Worm (Caenorhabditis elegans) whole organism, mixed stage, embryonic: Measurements from ENCODE around the gene mec-2.

Experiments used
- M03D4.4 ChIP-seq: sonication (generic microtip); optimal IDR thresholded peaks from 2 replicates; lab custom pipeline; 2017; ENCODE audit warnings: mild to moderate bottlenecking, missing genetic modification characterization, missing compliant biosample characterization
- bed-3 ChIP-seq: fragments of 200-800 bp; sonication (Bioruptor generic); optimal IDR thresholded peaks from 3 replicates; lab custom pipeline; 2018; ENCODE audit warnings: mild to moderate bottlenecking, missing genetic modification characterization, moderate library complexity, missing compliant biosample characterization
- blmp-1 ChIP-seq: fragments of 150-350 bp; optimal IDR thresholded peaks from 2 replicates; lab custom pipeline; 2014; ENCODE audit warnings: missing biosample characterization, missing genetic modification characterization
- ceh-39 ChIP-seq: fragments of 150-350 bp; optimal IDR thresholded peaks from 2 replicates; lab custom pipeline; 2014; ENCODE audit warnings: missing biosample characterization, missing genetic modification characterization
- ceh-43 ChIP-seq: fragments of 200-800 bp; sonication (Bioruptor generic); optimal IDR thresholded peaks from 2 replicates; lab custom pipeline; 2018; ENCODE audit warnings: mild to moderate bottlenecking, missing genetic modification characterization, moderate library complexity, missing compliant biosample characterization
- ceh-83 ChIP-seq: fragments of 200-800 bp; sonication (Bioruptor generic); optimal IDR thresholded peaks from 2 replicates; lab custom pipeline; 2018; ENCODE audit warnings: mild to moderate bottlenecking, missing genetic modification characterization, missing compliant biosample characterization
- ces-1 ChIP-seq: fragments of 150-350 bp; optimal IDR thresholded peaks from 2 replicates; lab custom pipeline; 2014; ENCODE audit warnings: missing biosample characterization, missing genetic modification reagents, missing genetic modification characterization
- cnd-1 ChIP-seq: fragments of 200-800 bp; sonication (Bioruptor generic); optimal IDR thresholded peaks from 2 replicates; lab custom pipeline; 2018; ENCODE audit warnings: mild to moderate bottlenecking, missing genetic modification characterization, missing compliant biosample characterization
- drap-1 ChIP-seq: fragments of 200-800 bp; sonication (Bioruptor generic); optimal IDR thresholded peaks from 3 replicates; lab custom pipeline; 2018; ENCODE audit warnings: mild to moderate bottlenecking, missing genetic modification characterization, missing compliant biosample characterization
- elt-1 ChIP-seq: sonication (generic microtip); optimal IDR thresholded peaks from 2 replicates; lab custom pipeline; 2017; ENCODE audit warnings: missing genetic modification characterization, mild to moderate bottlenecking, missing compliant biosample characterization, antibody characterized with exemption, moderate library complexity, borderline replicate concordance; ENCODE audit not compliant: insufficient read depth
- elt-3 ChIP-seq: fragments of 150-350 bp; optimal IDR thresholded peaks from 2 replicates; lab custom pipeline; 2014; ENCODE audit warnings: missing biosample characterization, missing genetic modification characterization
- flh-1 ChIP-seq: fragments of 200-800 bp; sonication (Bioruptor generic); optimal IDR thresholded peaks from 2 replicates; lab custom pipeline; 2018; ENCODE audit warnings: mild to moderate bottlenecking, missing genetic modification characterization, moderate library complexity, missing compliant biosample characterization
- ham-2 ChIP-seq: fragments of 200-800 bp; sonication (Bioruptor generic); optimal IDR thresholded peaks from 2 replicates; lab custom pipeline; 2018; ENCODE audit warnings: mild to moderate bottlenecking, missing genetic modification characterization, missing compliant biosample characterization
- hlh-1 ChIP-seq: fragments of 150-350 bp; optimal IDR thresholded peaks from 2 replicates; lab custom pipeline; 2014; ENCODE audit warnings: missing biosample characterization, missing genetic modification reagents, missing genetic modification characterization
- lin-13 ChIP-seq: fragments of 150-350 bp; optimal IDR thresholded peaks from 2 replicates; lab custom pipeline; 2014; ENCODE audit warnings: missing biosample characterization, missing genetic modification characterization
- lin-32 ChIP-seq: fragments of 200-800 bp; sonication (Bioruptor generic); optimal IDR thresholded peaks from 2 replicates; lab custom pipeline; 2018; ENCODE audit warnings: mild to moderate bottlenecking, missing genetic modification characterization, missing compliant biosample characterization
- lsy-2 ChIP-seq: fragments of 150-350 bp; optimal IDR thresholded peaks from 2 replicates; lab custom pipeline; 2014; ENCODE audit warnings: missing biosample characterization, missing genetic modification characterization
- mab-5 ChIP-seq: fragments of 150-350 bp; optimal IDR thresholded peaks from 2 replicates; lab custom pipeline; 2014; ENCODE audit warnings: missing biosample characterization, missing genetic modification characterization
- mep-1 ChIP-seq: fragments of 150-350 bp; optimal IDR thresholded peaks from 2 replicates; lab custom pipeline; 2017; ENCODE audit warnings: missing biosample characterization, missing genetic modification reagents, missing genetic modification characterization, inconsistent platforms
- mls-2 ChIP-seq: sonication (generic microtip); optimal IDR thresholded peaks from 2 replicates; lab custom pipeline; 2016; ENCODE audit warnings: mild to moderate bottlenecking, missing genetic modification characterization, moderate library complexity, missing compliant biosample characterization
- nhr-2 ChIP-seq: fragments of 150-350 bp; optimal IDR thresholded peaks from 2 replicates; lab custom pipeline; 2014; ENCODE audit warnings: missing biosample characterization, missing genetic modification characterization
- nhr-237 ChIP-seq: fragments of 150-350 bp; optimal IDR thresholded peaks from 2 replicates; lab custom pipeline; 2014; ENCODE audit warnings: missing biosample characterization, missing genetic modification characterization
- nhr-28 ChIP-seq: fragments of 150-350 bp; optimal IDR thresholded peaks from 2 replicates; lab custom pipeline; 2014; ENCODE audit warnings: missing biosample characterization, missing genetic modification characterization
- nhr-76 ChIP-seq: sonication (generic microtip); optimal IDR thresholded peaks from 2 replicates; lab custom pipeline; 2017; ENCODE audit warnings: missing biosample characterization, missing genetic modification characterization
- pha-4 ChIP-seq: fragments of 150-350 bp; optimal IDR thresholded peaks from 2 replicates; lab custom pipeline; 2018; ENCODE audit warnings: missing biosample characterization, missing genetic modification reagents, missing genetic modification characterization
- sptf-1 ChIP-seq: sonication (generic microtip); optimal IDR thresholded peaks from 2 replicates; lab custom pipeline; 2017; ENCODE audit warnings: mild to moderate bottlenecking, missing genetic modification characterization, moderate library complexity, missing compliant biosample characterization
- tbx-8 ChIP-seq: fragments of 200-800 bp; sonication (Bioruptor generic); optimal IDR thresholded peaks from 2 replicates; lab custom pipeline; 2018; ENCODE audit warnings: mild to moderate bottlenecking, missing genetic modification characterization, moderate library complexity, missing compliant biosample characterization
- unc-120 ChIP-seq: sonication (generic microtip); optimal IDR thresholded peaks from 2 replicates; lab custom pipeline; 2017; ENCODE audit warnings: missing genetic modification characterization, missing compliant biosample characterization; ENCODE audit not compliant: poor library complexity, severe bottlenecking
- unc-39 ChIP-seq: fragments of 150-350 bp; optimal IDR thresholded peaks from 2 replicates; lab custom pipeline; 2014; ENCODE audit warnings: missing biosample characterization, missing genetic modification characterization
- unc-62 ChIP-seq: fragments of 150-350 bp; optimal IDR thresholded peaks from 2 replicates; lab custom pipeline; 2014; ENCODE audit warnings: missing biosample characterization, missing genetic modification reagents, missing genetic modification characterization
- zip-8 ChIP-seq: fragments of 150-350 bp; optimal IDR thresholded peaks from 2 replicates; lab custom pipeline; 2014; ENCODE audit warnings: missing biosample characterization, missing genetic modification characterization

The mec-2 gene

DNA sequence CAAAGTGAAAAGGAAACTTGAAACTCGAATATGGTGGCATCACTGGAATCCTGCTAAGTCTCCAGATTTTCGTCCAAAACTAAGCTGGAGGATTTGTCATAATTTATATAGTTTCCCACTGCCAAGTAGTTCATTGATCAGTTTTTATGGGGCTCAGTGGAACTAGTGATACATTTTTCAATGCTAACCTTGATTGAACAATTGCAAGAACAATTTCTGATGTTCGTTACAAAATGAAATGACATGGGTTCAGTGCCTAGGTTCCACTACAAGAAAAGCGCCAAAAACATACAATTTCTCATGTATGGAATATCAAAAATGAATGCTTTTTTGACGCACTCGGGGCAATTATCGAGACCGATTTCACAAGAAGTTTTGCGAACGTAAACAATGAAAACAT lies 54.2 kb downstream of the mec-2 start:
- TF ChIP-seq sptf-1 (tag; lab: Kevin White, UChicago), result no peak
- no peak for TF ChIP-seq mls-2
- no peak for TF ChIP-seq nhr-2 (tag; lab: Kevin White, UChicago)
- no peak for TF ChIP-seq unc-62 (GFP tag; lab: Kevin White, UChicago)
- no peak for TF ChIP-seq elt-3 (tag; lab: Kevin White, UChicago)
- no peak for TF ChIP-seq flh-1 (GFP tag; lab: Kevin White, UChicago)
- no peak for TF ChIP-seq ces-1
- no peak for TF ChIP-seq tbx-8 (GFP tag; lab: Kevin White, UChicago)
- TF ChIP-seq nhr-28, result no peak
- no peak for TF ChIP-seq mab-5 (tag; lab: Kevin White, UChicago)
- TF ChIP-seq cnd-1, result no peak
- no peak for TF ChIP-seq pha-4 (tag; lab: Kevin White, UChicago)
- TF ChIP-seq zip-8 (tag; lab: Kevin White, UChicago), result no peak

DNA sequence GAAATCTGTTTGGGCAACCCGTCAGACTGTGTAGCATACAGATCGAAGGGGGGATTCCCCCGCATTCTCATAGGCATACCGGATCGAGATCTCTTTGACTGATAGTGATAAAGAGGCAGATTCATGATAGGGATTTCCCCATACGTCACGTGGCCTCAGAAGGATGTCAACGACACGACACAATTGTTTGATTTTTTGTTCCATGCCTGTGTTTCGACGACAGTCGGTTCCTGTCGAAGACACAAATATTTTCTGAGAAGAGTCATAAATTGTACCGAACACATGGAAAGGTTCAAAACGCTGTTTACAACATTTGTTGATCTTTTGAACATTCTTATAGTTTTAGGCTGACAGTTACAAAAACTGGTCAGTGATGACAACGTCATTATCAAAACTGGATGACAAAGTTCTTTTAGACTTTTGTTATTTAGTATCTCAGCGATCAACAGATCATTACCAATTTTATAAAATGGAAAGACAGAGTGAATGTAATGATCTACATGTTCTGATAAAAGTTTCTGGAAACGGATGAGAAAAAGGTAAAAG lies 61.0 kb downstream of the mec-2 start:
- TF ChIP-seq nhr-2 (tag; lab: Kevin White, UChicago), result no peak
- no peak for TF ChIP-seq drap-1 (GFP tag; lab: Kevin White, UChicago)
- TF ChIP-seq ces-1, result no peak
- no peak for TF ChIP-seq nhr-76 (tag; lab: Kevin White, UChicago)
- TF ChIP-seq bed-3 (GFP tag; lab: Kevin White, UChicago), result no peak
- TF ChIP-seq mep-1 (tag; lab: Kevin White, UChicago), result no peak
- TF ChIP-seq, all 35 proteins: peak for 0

DNA sequence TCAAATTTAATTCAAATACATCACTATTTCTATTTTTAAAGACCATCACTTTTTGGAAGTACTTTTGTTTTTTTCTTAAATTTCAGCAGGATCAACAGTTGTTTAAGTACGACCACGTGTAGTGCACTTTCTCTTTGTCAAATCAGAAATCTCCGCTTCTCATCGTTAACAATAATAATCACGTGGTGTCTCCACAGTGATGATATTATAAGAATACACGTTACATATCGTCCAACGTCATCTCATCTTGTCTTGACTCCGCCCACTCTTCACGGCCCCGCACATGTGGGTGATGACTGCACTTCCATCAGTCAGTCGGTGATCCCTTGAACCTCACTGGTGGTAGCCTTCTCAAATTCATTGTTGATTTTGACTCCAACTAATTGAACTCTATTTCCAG lies 62.4 kb downstream of the mec-2 start, which contains the start of gene argn-1:
Gene argn-1, plus strand, starts transcription at position 83 of the 400 bp plus-strand sequence.
- no peak for TF ChIP-seq drap-1 (GFP tag; lab: Kevin White, UChicago)
- no peak for TF ChIP-seq cnd-1
- no peak for TF ChIP-seq elt-1 (tag; lab: Kevin White, UChicago)
- no peak for TF ChIP-seq unc-62 (GFP tag; lab: Kevin White, UChicago)
- TF ChIP-seq mab-5 (tag; lab: Kevin White, UChicago), result no peak
- TF ChIP-seq ceh-39 (tag; lab: Kevin White, UChicago), result no peak
- no peak for TF ChIP-seq hlh-1 (tag; lab: Kevin White, UChicago)
- TF ChIP-seq tbx-8 (GFP tag; lab: Kevin White, UChicago), result no peak
- no peak for TF ChIP-seq nhr-237 (tag; lab: Kevin White, UChicago)
- TF ChIP-seq mep-1 (tag; lab: Kevin White, UChicago), result no peak
- TF ChIP-seq ceh-83 (GFP tag; lab: Kevin White, UChicago), result no peak
- no peak for TF ChIP-seq ham-2 (GFP tag; lab: Kevin White, UChicago)
- TF ChIP-seq pha-4 (tag; lab: Kevin White, UChicago), result no peak
- TF ChIP-seq sptf-1 (tag; lab: Kevin White, UChicago), result no peak

DNA sequence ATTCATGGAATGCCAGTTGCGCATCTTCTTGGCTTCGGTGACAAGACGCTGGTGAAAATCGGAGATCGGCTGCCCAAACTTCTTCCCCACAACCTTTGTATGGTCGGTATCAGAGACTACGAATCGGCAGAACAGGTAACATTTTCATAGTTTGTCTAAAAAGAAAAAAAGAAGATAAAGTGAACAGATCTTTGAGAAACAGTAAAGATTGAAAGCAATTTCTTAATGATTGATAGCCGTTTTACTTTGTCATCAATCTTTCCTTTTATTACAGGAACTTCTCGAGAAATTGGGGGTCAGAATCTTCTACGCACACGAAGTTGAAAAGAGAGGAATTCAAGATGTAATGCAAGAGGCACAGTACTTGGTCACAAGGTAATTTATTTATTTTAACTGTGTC lies 63.5 kb downstream of the mec-2 start:
- TF ChIP-seq unc-62 (GFP tag; lab: Kevin White, UChicago) (no peak), blmp-1 (no peak), zip-8 (tag; lab: Kevin White, UChicago) (no peak), cnd-1 (no peak), bed-3 (GFP tag; lab: Kevin White, UChicago) (no peak)

DNA sequence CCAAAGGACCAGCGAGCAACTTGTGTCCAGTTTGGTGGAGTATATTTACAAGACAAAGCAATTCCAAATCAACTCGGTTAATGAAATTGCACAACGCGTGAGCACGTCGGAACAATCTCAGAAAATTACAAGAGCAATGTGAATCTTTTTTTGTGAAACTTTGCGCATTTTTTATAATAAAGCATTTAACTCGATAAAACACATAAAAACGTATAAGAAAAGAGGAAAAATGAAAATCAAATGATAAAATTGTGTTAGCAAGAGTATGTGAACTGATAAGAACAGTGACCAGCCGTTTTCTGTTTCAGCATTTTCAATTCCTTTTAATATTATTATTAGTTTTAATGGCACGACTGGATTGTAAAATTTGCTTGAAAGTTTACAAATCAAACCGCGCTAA lies 64.1 kb downstream of the mec-2 start, which contains the start of gene T22B7.8:
Gene T22B7.8, plus strand, starts transcription at position 301 of the 400 bp plus-strand sequence.
- TF ChIP-seq ceh-43 (GFP tag; lab: Kevin White, UChicago) (no peak), unc-62 (GFP tag; lab: Kevin White, UChicago) (no peak), ceh-39 (tag; lab: Kevin White, UChicago) (no peak), hlh-1 (tag; lab: Kevin White, UChicago) (no peak), M03D4.4 (tag; lab: Kevin White, UChicago) (no peak), lsy-2 (no peak), lin-13 (no peak), mep-1 (tag; lab: Kevin White, UChicago) (no peak), nhr-237 (tag; lab: Kevin White, UChicago) (no peak), tbx-8 (GFP tag; lab: Kevin White, UChicago) (no peak), ces-1 (no peak), sptf-1 (tag; lab: Kevin White, UChicago) (no peak), ceh-83 (GFP tag; lab: Kevin White, UChicago) (no peak), blmp-1 (no peak), unc-120 (tag; lab: Kevin White, UChicago) (no peak), unc-39 (tag; lab: Kevin White, UChicago) (no peak), nhr-28 (no peak), lin-32 (GFP tag; lab: Kevin White, UChicago) (no peak), flh-1 (GFP tag; lab: Kevin White, UChicago) (no peak)
- TF ChIP-seq, all 35 proteins: peak for 0
